Fruit fly (Drosophila melanogaster): Measurements from ENCODE around the gene CG34175.
A peak's percentile ranks its signal among the peaks of the same experiment; 100 is the strongest.

Gene CG34175

DNA sequence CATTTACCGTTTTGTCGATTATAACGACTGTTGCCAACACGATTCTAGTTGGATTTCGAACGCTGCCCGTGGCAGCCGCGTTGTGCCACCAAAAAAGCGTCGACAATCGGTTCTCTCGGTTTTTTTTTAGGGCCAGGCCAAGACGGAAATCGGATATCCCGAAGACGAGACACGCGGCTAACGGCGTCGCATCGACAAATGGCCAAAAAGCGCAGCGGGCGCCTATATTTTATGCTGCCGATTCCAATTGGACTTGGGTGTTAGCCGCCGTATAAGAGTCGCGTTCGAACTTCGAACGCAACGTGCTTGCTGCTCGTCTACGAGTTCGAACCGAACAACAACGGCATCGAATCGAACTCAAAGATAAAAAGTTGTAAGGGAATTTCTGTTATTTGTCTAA is 24.9 kb downstream of the CG34175 start (continued):
- TF ChIP-seq kni (GFP tag; optimal IDR thresholded peaks at IDR 0.05) (peak; percentile 19), mld (GFP tag; IDR thresholded peaks at IDR 0.05; ENCODE audit: partially characterized antibody) (no peak), CG1529 (GFP tag; optimal IDR thresholded peaks at IDR 0.05) (no peak), CG1024 (GFP tag; IDR thresholded peaks at IDR 0.05) (no peak)

DNA sequence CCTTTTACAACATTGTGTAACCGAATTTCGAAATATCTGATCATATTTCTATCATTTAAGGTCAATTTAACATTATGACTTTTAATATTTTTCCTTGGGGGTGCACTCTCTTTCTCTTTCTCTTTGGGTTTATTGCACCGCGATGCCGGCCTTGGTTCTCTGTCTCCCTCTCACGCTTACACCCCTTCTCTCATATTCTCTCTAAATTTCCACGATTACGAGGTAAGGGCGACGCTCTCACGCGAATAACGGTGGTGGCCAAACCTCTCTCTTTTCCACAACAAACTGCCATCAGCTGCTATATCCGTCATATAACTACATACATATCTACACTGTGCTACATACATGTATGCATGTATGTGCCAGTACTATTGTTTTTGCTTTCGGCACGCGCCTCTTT is 28.1 kb downstream of the CG34175 start:
- no peak for TF ChIP-seq CG12744 (GFP tag; optimal IDR thresholded peaks at IDR 0.05)
- TF ChIP-seq slbo (GFP tag; IDR thresholded peaks at IDR 0.05) = no peak
- no peak for TF ChIP-seq CG10267 (tag; optimal IDR thresholded peaks at IDR 0.05)
- TF ChIP-seq Pdp1 (GFP tag; optimal IDR thresholded peaks at IDR 0.05) = no peak
- peak; percentile 75 to 77 for TF ChIP-seq Trl (optimal IDR thresholded peaks at IDR 0.05)
- TF ChIP-seq Trl (GFP tag; optimal IDR thresholded peaks at IDR 0.05) = no peak
- peak; percentile 30 for TF ChIP-seq nerfin-1 (tag; optimal IDR thresholded peaks at IDR 0.05)
- no peak for TF ChIP-seq zen (tag; optimal IDR thresholded peaks at IDR 0.05)
- TF ChIP-seq seq (GFP tag; IDR thresholded peaks at IDR 0.05) = peak; percentile 71; the same call in 1 of the 2 replicates
- TF ChIP-seq CG17328 (GFP tag; IDR thresholded peaks at IDR 0.05) = no peak
- peak; percentile 29 for TF ChIP-seq cg (GFP tag; optimal IDR thresholded peaks at IDR 0.05)
- TF ChIP-seq chinmo (GFP tag; IDR thresholded peaks at IDR 0.05; ENCODE audit: partially characterized antibody) = no peak
- TF ChIP-seq CG3163 (GFP tag; optimal IDR thresholded peaks at IDR 0.05) = peak; percentile 80
- TF ChIP-seq sens (GFP tag) = peak; percentile 12
- peak; percentile 26; the same call in 1 of the 2 replicates for TF ChIP-seq ttk (GFP tag; IDR thresholded peaks at IDR 0.05)

DNA sequence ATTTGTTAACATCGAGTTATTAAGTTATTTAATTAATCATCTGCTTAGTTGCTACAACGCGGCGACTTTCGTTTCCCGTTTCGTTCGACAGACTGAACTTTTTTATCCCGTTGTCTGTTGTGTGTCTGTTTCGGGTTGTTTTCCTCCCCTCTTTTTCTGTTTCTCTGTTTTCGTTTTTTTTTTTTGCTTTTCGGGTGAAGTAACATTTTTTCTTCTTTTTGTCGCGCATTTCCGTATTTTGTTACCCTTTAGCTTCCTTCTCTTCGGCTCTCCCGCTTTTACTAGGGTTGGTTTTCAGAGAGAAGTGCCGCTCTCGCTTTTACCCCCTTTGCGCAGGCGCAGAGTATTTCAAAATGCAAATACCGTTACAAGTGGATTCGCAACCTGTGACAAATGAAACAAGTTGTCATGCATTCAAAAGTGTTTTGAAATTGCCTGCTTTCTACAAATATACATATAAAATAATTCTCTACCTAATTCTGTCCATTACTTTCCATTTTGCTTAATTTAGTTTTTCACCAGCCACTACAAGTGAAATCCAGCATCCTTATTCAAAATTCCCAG is 28.9 kb downstream of the CG34175 start, which contains the start of gene Pgant2:
Gene Pgant2 (minus strand): TSS at position 51 of the 564 bp plus-strand sequence.
- 0 out of 2 replicates have a peak, but pooled peaks have one; percentile 9 for TF ChIP-seq vvl (GFP tag; IDR thresholded peaks at IDR 0.05)
- TF ChIP-seq E2f1 (GFP tag; IDR thresholded peaks at IDR 0.05) = no peak
- TF ChIP-seq sug (tag; optimal IDR thresholded peaks at IDR 0.05) = no peak
- TF ChIP-seq seq (GFP tag; IDR thresholded peaks at IDR 0.05) = peak; percentile 77
- peak; percentile 95 for TF ChIP-seq nerfin-1 (tag; optimal IDR thresholded peaks at IDR 0.05)
- TF ChIP-seq sqz (GFP tag; optimal IDR thresholded peaks at IDR 0.05) = peak; percentile 85
- TF ChIP-seq zen2 (GFP tag; IDR thresholded peaks at IDR 0.05; ENCODE audit: partially characterized antibody) = 0 out of 3 replicates have a peak, but pooled peaks have one; percentile 16
- TF ChIP-seq Ets65A (GFP tag) = peak; percentile 31
- TF ChIP-seq CG3995 (GFP tag; optimal IDR thresholded peaks at IDR 0.05) = peak; percentile 79
- peak; percentile 43 for TF ChIP-seq Trl (optimal IDR thresholded peaks at IDR 0.05)
- no peak for TF ChIP-seq Trl (GFP tag; optimal IDR thresholded peaks at IDR 0.05)
- no peak for TF ChIP-seq B-H2 (GFP tag; optimal IDR thresholded peaks at IDR 0.05)
- TF ChIP-seq ewg (GFP tag; optimal IDR thresholded peaks at IDR 0.05) = peak; percentile 90
- peak; percentile 30; the same call in 1 of the 2 replicates for TF ChIP-seq CG32772 (GFP tag; IDR thresholded peaks at IDR 0.05)

DNA sequence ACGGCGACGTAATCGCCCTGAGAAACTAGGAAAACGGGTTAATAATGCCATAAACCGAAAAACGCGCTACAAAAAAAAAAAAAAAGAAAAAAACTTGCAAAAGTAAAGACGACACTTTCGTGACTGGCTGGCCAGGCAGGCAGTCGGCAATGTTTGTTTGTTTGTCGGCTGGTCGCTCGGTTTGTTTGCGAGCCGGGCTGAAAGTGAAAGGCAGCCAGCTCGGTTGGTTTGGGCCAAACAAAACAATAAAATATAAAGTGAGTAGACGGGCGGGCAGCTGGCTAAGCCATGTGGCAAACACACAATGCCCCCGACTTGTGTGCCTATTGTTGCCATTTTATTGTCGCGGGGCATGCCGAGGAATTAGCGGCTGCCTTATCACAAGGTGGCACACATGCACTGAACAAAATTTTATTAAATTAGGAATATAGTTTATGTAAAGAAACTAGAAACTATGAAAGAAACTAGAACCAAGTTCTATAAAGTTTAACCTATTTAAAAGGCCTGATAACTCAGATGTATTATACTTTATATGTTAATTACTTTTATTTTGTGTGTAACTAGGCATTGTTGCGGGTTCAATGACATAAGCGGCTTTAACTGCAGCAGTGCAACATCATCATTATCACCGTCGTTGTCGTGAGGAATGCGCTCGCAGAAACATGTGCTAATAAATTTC is 30.7 kb downstream of the CG34175 start:
- TF ChIP-seq CG17829 (tag; optimal IDR thresholded peaks at IDR 0.05) (no peak), Deaf1 (tag; optimal IDR thresholded peaks at IDR 0.05) (peak; percentile 52), CG10979 (tag; optimal IDR thresholded peaks at IDR 0.05) (no peak), Sin3A (optimal IDR thresholded peaks at IDR 0.05) (no peak), Hmx (GFP tag; optimal IDR thresholded peaks at IDR 0.05) (no peak), nmo (GFP tag; optimal IDR thresholded peaks at IDR 0.05) (no peak), bcd (GFP tag; optimal IDR thresholded peaks at IDR 0.05) (no peak), CG12391 (tag; optimal IDR thresholded peaks at IDR 0.05) (no peak), CG31441 (GFP tag; IDR thresholded peaks at IDR 0.05) (0 out of 2 replicates have a peak, but pooled peaks have one; percentile 15), Camta (GFP tag; optimal IDR thresholded peaks at IDR 0.05) (no peak), Stat92E (GFP tag; optimal IDR thresholded peaks at IDR 0.05) (no peak), CG17912 (GFP tag; optimal IDR thresholded peaks at IDR 0.05) (no peak), CG15269 (tag; optimal IDR thresholded peaks at IDR 0.05) (no peak), Optix (GFP tag; IDR thresholded peaks at IDR 0.05) (no peak), kni (GFP tag; optimal IDR thresholded peaks at IDR 0.05) (no peak), CG5180 (GFP tag; optimal IDR thresholded peaks at IDR 0.05) (peak; percentile 39), CG30431 (GFP tag; optimal IDR thresholded peaks at IDR 0.05) (no peak)
